Worm (Caenorhabditis elegans) whole organism, L3 larva: ENCODE results near the gene fipr-4.

Source experiments
- R02D3.7 ChIP-seq: fragments of 150-350 bp; optimal IDR thresholded peaks from 2 replicates; lab custom pipeline; 2014; ENCODE audit warnings: missing biosample characterization, missing genetic modification characterization
- ZK546.5 ChIP-seq: sonication (generic microtip); optimal IDR thresholded peaks from 2 replicates; lab custom pipeline; 2017; ENCODE audit warnings: missing biosample characterization, missing genetic modification characterization
- aly-2 ChIP-seq: fragments of 150-350 bp; optimal IDR thresholded peaks from 2 replicates; lab custom pipeline; 2014; ENCODE audit warnings: missing biosample characterization, missing genetic modification characterization
- ama-1 ChIP-seq: fragments of 150-350 bp; optimal IDR thresholded peaks from 2 replicates; lab custom pipeline; 2018
- ceh-16 ChIP-seq: sonication (generic microtip); optimal IDR thresholded peaks from 2 replicates; lab custom pipeline; 2017; ENCODE audit warnings: missing biosample characterization, missing genetic modification characterization
- ceh-28 ChIP-seq: fragments of 150-350 bp; optimal IDR thresholded peaks from 2 replicates; lab custom pipeline; 2014; ENCODE audit warnings: missing biosample characterization, missing genetic modification reagents, missing genetic modification characterization
- ceh-9 ChIP-seq: sonication (generic microtip); optimal IDR thresholded peaks from 2 replicates; lab custom pipeline; 2018; ENCODE audit warnings: missing biosample characterization, missing genetic modification characterization
- daf-12 ChIP-seq: fragments of 150-350 bp; optimal IDR thresholded peaks from 2 replicates; lab custom pipeline; 2014; ENCODE audit warnings: missing biosample characterization, missing genetic modification reagents, missing genetic modification characterization
- egl-27 ChIP-seq: sonication (generic microtip); optimal IDR thresholded peaks from 4 replicates; lab custom pipeline; 2017; ENCODE audit warnings: missing biosample characterization, missing genetic modification reagents, missing genetic modification characterization
- egl-5 ChIP-seq: fragments of 150-350 bp; optimal IDR thresholded peaks from 2 replicates; lab custom pipeline; 2017; ENCODE audit warnings: missing biosample characterization, missing genetic modification reagents, missing genetic modification characterization, inconsistent platforms
- elt-1 ChIP-seq: fragments of 150-350 bp; optimal IDR thresholded peaks from 2 replicates; lab custom pipeline; 2014; ENCODE audit warnings: missing biosample characterization, missing genetic modification characterization
- elt-2 ChIP-seq: sonication (generic microtip); optimal IDR thresholded peaks from 2 replicates; lab custom pipeline; 2016; ENCODE audit warnings: missing genetic modification reagents, mild to moderate bottlenecking, missing genetic modification characterization, missing compliant biosample characterization
- elt-3 ChIP-seq, 3 experiments: fragments of 150-350 bp in 1 of 3; sonication (generic microtip) in 2 of 3; optimal IDR thresholded peaks; 2 replicates in 2 of 3; 4 replicates in 1 of 3; lab custom pipeline; 2014 to 2017; ENCODE audit warnings: missing biosample characterization in 3 of 3, missing genetic modification characterization in 3 of 3
- fkh-10 ChIP-seq: sonication (generic microtip); optimal IDR thresholded peaks from 2 replicates; lab custom pipeline; 2017; ENCODE audit warnings: missing biosample characterization, missing genetic modification reagents, missing genetic modification characterization
- fos-1 ChIP-seq: fragments of 150-350 bp; optimal IDR thresholded peaks from 2 replicates; lab custom pipeline; 2014; ENCODE audit warnings: missing biosample characterization, missing genetic modification characterization
- hmg-11 ChIP-seq: sonication (generic microtip); optimal IDR thresholded peaks from 2 replicates; lab custom pipeline; 2016; ENCODE audit warnings: missing genetic modification characterization, missing compliant biosample characterization
- jun-1 ChIP-seq: fragments of 150-350 bp; optimal IDR thresholded peaks from 2 replicates; lab custom pipeline; 2014; ENCODE audit warnings: missing biosample characterization, missing genetic modification reagents, missing genetic modification characterization
- lin-15B ChIP-seq: fragments of 150-350 bp; optimal IDR thresholded peaks from 2 replicates; lab custom pipeline; 2014; ENCODE audit warnings: missing biosample characterization, missing genetic modification characterization
- lin-39 ChIP-seq: fragments of 150-350 bp; optimal IDR thresholded peaks from 2 replicates; lab custom pipeline; 2018; ENCODE audit warnings: missing biosample characterization, missing genetic modification reagents, missing genetic modification characterization
- lsy-12 ChIP-seq: sonication (generic microtip); optimal IDR thresholded peaks from 2 replicates; lab custom pipeline; 2016; ENCODE audit warnings: mild to moderate bottlenecking, missing genetic modification characterization, missing compliant biosample characterization
- mdl-1 ChIP-seq: fragments of 150-350 bp; optimal IDR thresholded peaks from 2 replicates; lab custom pipeline; 2014; ENCODE audit warnings: missing biosample characterization, missing genetic modification characterization
- mml-1 ChIP-seq: fragments of 150-350 bp; sonication (generic microtip); optimal IDR thresholded peaks from 3 replicates; lab custom pipeline; 2014; ENCODE audit warnings: missing biosample characterization, missing genetic modification characterization
- nfya-1 ChIP-seq: sonication (generic microtip); optimal IDR thresholded peaks from 2 replicates; lab custom pipeline; 2017; ENCODE audit warnings: missing genetic modification characterization, mild to moderate bottlenecking, missing compliant biosample characterization, antibody characterized with exemption, moderate library complexity; ENCODE audit not compliant: insufficient read depth
- nhr-11 ChIP-seq: fragments of 150-350 bp; optimal IDR thresholded peaks from 2 replicates; lab custom pipeline; 2014; ENCODE audit warnings: missing biosample characterization, missing genetic modification characterization
- nhr-12 ChIP-seq: fragments of 150-350 bp; optimal IDR thresholded peaks from 2 replicates; lab custom pipeline; 2014; ENCODE audit warnings: missing biosample characterization, missing genetic modification characterization
- nhr-23 ChIP-seq: fragments of 150-350 bp; optimal IDR thresholded peaks from 2 replicates; lab custom pipeline; 2014; ENCODE audit warnings: missing biosample characterization, missing genetic modification reagents, missing genetic modification characterization
- nhr-25 ChIP-seq: sonication (generic microtip); optimal IDR thresholded peaks from 2 replicates; lab custom pipeline; 2017; ENCODE audit warnings: missing biosample characterization, missing genetic modification characterization
- nhr-43 ChIP-seq: sonication (generic microtip); optimal IDR thresholded peaks from 2 replicates; lab custom pipeline; 2016; ENCODE audit warnings: mild to moderate bottlenecking, missing genetic modification characterization, missing compliant biosample characterization; ENCODE audit not compliant: poor library complexity, severe bottlenecking
- nhr-67 ChIP-seq: fragments of 150-350 bp; optimal IDR thresholded peaks from 2 replicates; lab custom pipeline; 2014; ENCODE audit warnings: missing biosample characterization, missing genetic modification characterization
- nhr-76 ChIP-seq: fragments of 150-350 bp; sonication (generic microtip); optimal IDR thresholded peaks from 5 replicates; lab custom pipeline; 2014; ENCODE audit warnings: missing biosample characterization, missing genetic modification characterization
- nhr-77 ChIP-seq: fragments of 150-350 bp; optimal IDR thresholded peaks from 2 replicates; lab custom pipeline; 2014; ENCODE audit warnings: missing biosample characterization, missing genetic modification characterization
- pha-4 ChIP-seq: fragments of 150-350 bp; optimal IDR thresholded peaks from 2 replicates; lab custom pipeline; 2014; ENCODE audit warnings: missing biosample characterization, missing genetic modification reagents, missing genetic modification characterization
- pqm-1 ChIP-seq: fragments of 150-350 bp; optimal IDR thresholded peaks from 2 replicates; lab custom pipeline; 2017; ENCODE audit warnings: missing biosample characterization, missing genetic modification characterization, inconsistent platforms
- sea-2 ChIP-seq: fragments of 150-350 bp; sonication (generic microtip); optimal IDR thresholded peaks from 4 replicates; lab custom pipeline; 2014; ENCODE audit warnings: missing biosample characterization, missing genetic modification reagents, missing genetic modification characterization
- skn-1 ChIP-seq: fragments of 150-350 bp; optimal IDR thresholded peaks from 2 replicates; lab custom pipeline; 2014; ENCODE audit warnings: missing biosample characterization, missing genetic modification characterization
- snpc-4 ChIP-seq: fragments of 150-350 bp; optimal IDR thresholded peaks from 2 replicates; lab custom pipeline; 2014; ENCODE audit warnings: missing biosample characterization, missing genetic modification characterization
- tbx-2 ChIP-seq: sonication (generic microtip); optimal IDR thresholded peaks from 2 replicates; lab custom pipeline; 2016; ENCODE audit warnings: mild to moderate bottlenecking, missing genetic modification characterization, missing compliant biosample characterization
- unc-39 ChIP-seq: sonication (generic microtip); optimal IDR thresholded peaks from 4 replicates; lab custom pipeline; 2017; ENCODE audit warnings: missing biosample characterization, missing genetic modification characterization
- unc-62 ChIP-seq: fragments of 150-350 bp; sonication (generic microtip); optimal IDR thresholded peaks from 4 replicates; lab custom pipeline; 2014; ENCODE audit warnings: missing biosample characterization, missing genetic modification reagents, missing genetic modification characterization
- zag-1 ChIP-seq: fragments of 150-350 bp; optimal IDR thresholded peaks from 2 replicates; lab custom pipeline; 2014; ENCODE audit warnings: missing biosample characterization, missing genetic modification characterization
- ztf-4 ChIP-seq: fragments of 150-350 bp; optimal IDR thresholded peaks from 2 replicates; lab custom pipeline; 2014; ENCODE audit warnings: missing biosample characterization, missing genetic modification characterization

Gene fipr-4

ce11 chrV:10212027-10212426 is 16.2 kb downstream of the fipr-4 start, which contains the start of gene zhit-3:
Gene zhit-3, minus strand, starts transcription at chrV:10212127.
- TF ChIP-seq lin-15B (tag; lab: Kevin White, UChicago) (no peak), ceh-28 (no peak), ztf-4 (no peak), elt-1 (no peak), nhr-23 (tag; lab: Kevin White, UChicago) (no peak)

- TF ChIP-seq lin-39, result no peak
- TF ChIP-seq elt-1, result no peak
- no peak for TF ChIP-seq fos-1 (tag; lab: Kevin White, UChicago)
- no peak for TF ChIP-seq snpc-4
- no peak for TF ChIP-seq ceh-9 (tag; lab: Kevin White, UChicago)
- no peak for TF ChIP-seq fkh-10 (GFP tag; lab: Kevin White, UChicago)
- no peak for TF ChIP-seq sea-2 (GFP tag; lab: Kevin White, UChicago)
- TF ChIP-seq nhr-23 (tag; lab: Kevin White, UChicago), result no peak
- no peak for TF ChIP-seq ceh-16
- no peak for TF ChIP-seq elt-2 (tag; lab: Kevin White, UChicago)
- no peak for TF ChIP-seq nhr-43
- no peak for TF ChIP-seq nhr-67 (tag; lab: Kevin White, UChicago)
- TF ChIP-seq ama-1, result no peak
- no peak for TF ChIP-seq nhr-76
- TF ChIP-seq nhr-11 (tag; lab: Kevin White, UChicago), result no peak
- TF ChIP-seq nhr-12, result no peak
- no peak for TF ChIP-seq egl-27 (tag; lab: Kevin White, UChicago)
- TF ChIP-seq, all 47 proteins: peak for 0
These were observed 18.0 kb downstream of the fipr-4 start, which contains the start of gene tftc-3 for ce11 chrV:10210244-10210643. Gene tftc-3, minus strand, starts transcription at chrV:10210344.

- TF ChIP-seq mdl-1 (tag; lab: Kevin White, UChicago), result no peak
- no peak for TF ChIP-seq aly-2
- no peak for TF ChIP-seq elt-2 (tag; lab: Kevin White, UChicago)
- no peak for TF ChIP-seq nhr-67 (tag; lab: Kevin White, UChicago)
- no peak for TF ChIP-seq unc-62 (GFP tag; lab: Kevin White, UChicago)
- TF ChIP-seq lin-15B (tag; lab: Kevin White, UChicago), result no peak
- TF ChIP-seq jun-1 (tag; lab: Kevin White, UChicago), result no peak
- TF ChIP-seq ceh-28, result no peak
- TF ChIP-seq egl-5 (tag; lab: Kevin White, UChicago), result no peak
- TF ChIP-seq ztf-4, result no peak
- TF ChIP-seq lsy-12 (tag; lab: Kevin White, UChicago), result no peak
- TF ChIP-seq R02D3.7 (tag; lab: Kevin White, UChicago), result no peak
- TF ChIP-seq nhr-25 (tag; lab: Kevin White, UChicago), result no peak
- no peak for TF ChIP-seq egl-27 (tag; lab: Kevin White, UChicago)
These were observed 21.8 kb downstream of the fipr-4 start, which contains the start of gene rpc-25 for ce11 chrV:10206502-10206901. Gene rpc-25, minus strand, starts transcription at chrV:10206602.

- TF ChIP-seq skn-1 (tag; lab: Kevin White, UChicago) (no peak), nhr-23 (tag; lab: Kevin White, UChicago) (no peak), lsy-12 (tag; lab: Kevin White, UChicago) (no peak)
- TF ChIP-seq, all 47 proteins: peak for 0
These were observed 22.8 kb downstream of the fipr-4 start, which contains the start of gene ZK856.16 for ce11 chrV:10205483-10205882. Gene ZK856.16, minus strand, starts transcription at chrV:10205583.

- TF ChIP-seq elt-2 (tag; lab: Kevin White, UChicago), result peak; percentile 43
- TF ChIP-seq ama-1, result no peak
- TF ChIP-seq egl-27 (tag; lab: Kevin White, UChicago), result no peak
- no peak for TF ChIP-seq daf-12 (tag; lab: Kevin White, UChicago)
- TF ChIP-seq unc-39 (tag; lab: Kevin White, UChicago), result no peak
- no peak for TF ChIP-seq sea-2 (GFP tag; lab: Kevin White, UChicago)
- peak; percentile 68 for TF ChIP-seq lsy-12 (tag; lab: Kevin White, UChicago)
- peak; percentile 39 for TF ChIP-seq jun-1 (tag; lab: Kevin White, UChicago)
- no peak for TF ChIP-seq ceh-16
- no peak for TF ChIP-seq nhr-77 (tag; lab: Kevin White, UChicago)
- TF ChIP-seq mdl-1 (tag; lab: Kevin White, UChicago), result no peak
- no peak for TF ChIP-seq mml-1 (tag; lab: Kevin White, UChicago)
- no peak for TF ChIP-seq zag-1 (tag; lab: Kevin White, UChicago)
- TF ChIP-seq nhr-43, result peak; percentile 59
- TF ChIP-seq elt-3 (tag; optimal IDR thresholded peaks at IDR 0.05; lab: Kevin White, UChicago), result no peak
- TF ChIP-seq ceh-9 (tag; lab: Kevin White, UChicago), result no peak
- no peak for TF ChIP-seq nhr-76
- TF ChIP-seq nhr-23 (tag; lab: Kevin White, UChicago), result peak; percentile 68
- peak; percentile 92 for TF ChIP-seq lin-15B (tag; lab: Kevin White, UChicago)
- no peak for TF ChIP-seq ZK546.5 (tag; lab: Kevin White, UChicago)
- TF ChIP-seq aly-2, result no peak
- TF ChIP-seq skn-1 (tag; lab: Kevin White, UChicago), result no peak
- no peak for TF ChIP-seq egl-5 (tag; lab: Kevin White, UChicago)
- peak; percentile 30 for TF ChIP-seq pqm-1 (tag; lab: Kevin White, UChicago)
- TF ChIP-seq nfya-1, result peak; percentile 61
- TF ChIP-seq unc-62 (GFP tag; lab: Kevin White, UChicago), result no peak
- TF ChIP-seq nhr-67 (tag; lab: Kevin White, UChicago), result no peak
- TF ChIP-seq pha-4 (tag; lab: Kevin White, UChicago), result peak; percentile 88
- TF ChIP-seq hmg-11 (tag; lab: Kevin White, UChicago), result peak; percentile 28
- peak; percentile 29 for TF ChIP-seq tbx-2
- peak; percentile 86 for TF ChIP-seq R02D3.7 (tag; lab: Kevin White, UChicago)
- no peak for TF ChIP-seq elt-1
- TF ChIP-seq lin-39, result no peak
- TF ChIP-seq ztf-4, result no peak
These were observed 23.4 kb downstream of the fipr-4 start, which contains the start of the genes ZK856.19 and ZK856.11 for ce11 chrV:10204863-10205338. Gene ZK856.19, minus strand, starts transcription at chrV:10204913. Gene ZK856.11, minus strand, starts transcription at chrV:10204938.
